Worm (Caenorhabditis elegans): Measurements from ENCODE around the gene F54D1.6.
A peak's percentile ranks its signal among the peaks of the same experiment; 100 is the strongest.
"Not testable (repeated sequence)": the region's sequence is repeated elsewhere in the genome, so short reads cannot be mapped to it uniquely, and the experiment has no call there.

F54D1.6 gene

DNA sequence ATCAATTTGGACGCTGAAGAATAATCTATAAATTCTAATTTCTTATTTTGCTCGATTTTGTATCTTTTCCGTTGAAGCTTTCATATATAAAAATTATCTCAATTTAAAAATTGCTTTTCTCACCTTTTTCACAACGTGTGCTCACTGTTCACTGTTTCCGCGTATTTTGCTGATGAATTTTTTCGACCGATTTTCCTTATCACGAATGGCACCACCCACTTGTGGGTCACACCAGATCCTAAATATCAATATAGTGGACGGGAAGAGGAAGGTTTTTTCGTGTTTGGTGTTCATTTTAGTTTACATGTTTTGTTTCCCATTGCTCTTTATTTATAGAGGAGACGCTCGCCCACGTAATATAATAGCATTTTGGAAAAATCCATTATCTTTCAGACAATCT, 28.1 kb downstream of the F54D1.6 start:
- TF ChIP-seq dao-5 (tag; optimal IDR thresholded peaks at IDR 0.05): no peak
- no peak for TF ChIP-seq W03F9.2 (tag; optimal IDR thresholded peaks at IDR 0.05)
- TF ChIP-seq him-1 (tag; optimal IDR thresholded peaks at IDR 0.05): no peak

- TF ChIP-seq him-1 (tag; optimal IDR thresholded peaks at IDR 0.05): no peak
Observed at ce11 chrIV:11316106-11316505, 28.5 kb downstream of the F54D1.6 start.

ce11 chrIV:11316640-11317039, 29.0 kb downstream of the F54D1.6 start:
- no peak for TF ChIP-seq dao-5 (tag; optimal IDR thresholded peaks at IDR 0.05)
- TF ChIP-seq him-1 (tag; optimal IDR thresholded peaks at IDR 0.05): no peak
- no peak for TF ChIP-seq W03F9.2 (tag; optimal IDR thresholded peaks at IDR 0.05)

DNA sequence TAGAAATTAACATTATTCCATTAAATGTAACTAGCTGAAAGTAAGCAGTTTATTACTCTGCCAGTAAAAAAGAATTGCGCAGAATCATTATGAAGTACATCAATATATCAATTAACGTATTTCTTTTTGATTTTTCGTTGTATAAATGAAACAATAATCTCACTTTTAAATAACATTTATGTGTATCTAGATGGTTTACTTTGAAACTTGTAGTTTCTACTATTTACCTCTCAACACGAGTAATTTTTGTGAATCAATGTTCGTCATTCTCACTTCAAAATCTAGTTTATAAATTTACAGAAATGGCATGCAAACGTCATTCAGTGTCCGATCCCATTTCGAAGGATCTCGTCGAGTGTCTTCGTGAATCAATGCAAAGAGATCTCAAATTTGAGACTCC, 29.5 kb downstream of the F54D1.6 start, which contains the start of gene gspd-1:
TSS of gene gspd-1 (plus strand) at position 301 of the 400 bp plus-strand sequence.
- TF ChIP-seq dao-5 (tag; optimal IDR thresholded peaks at IDR 0.05): no peak
- no peak for TF ChIP-seq W03F9.2 (tag; optimal IDR thresholded peaks at IDR 0.05)
- TF ChIP-seq him-1 (tag; optimal IDR thresholded peaks at IDR 0.05): no peak

- TF ChIP-seq W03F9.2 (tag; optimal IDR thresholded peaks at IDR 0.05) (no peak), him-1 (tag; optimal IDR thresholded peaks at IDR 0.05) (no peak), dao-5 (tag; optimal IDR thresholded peaks at IDR 0.05) (no peak)
Observed at ce11 chrIV:11319884-11320362, 32.3 kb downstream of the F54D1.6 start, which contains the start of gene B0035.18. Gene B0035.18, plus strand, starts transcription at chrIV:11320312.

DNA sequence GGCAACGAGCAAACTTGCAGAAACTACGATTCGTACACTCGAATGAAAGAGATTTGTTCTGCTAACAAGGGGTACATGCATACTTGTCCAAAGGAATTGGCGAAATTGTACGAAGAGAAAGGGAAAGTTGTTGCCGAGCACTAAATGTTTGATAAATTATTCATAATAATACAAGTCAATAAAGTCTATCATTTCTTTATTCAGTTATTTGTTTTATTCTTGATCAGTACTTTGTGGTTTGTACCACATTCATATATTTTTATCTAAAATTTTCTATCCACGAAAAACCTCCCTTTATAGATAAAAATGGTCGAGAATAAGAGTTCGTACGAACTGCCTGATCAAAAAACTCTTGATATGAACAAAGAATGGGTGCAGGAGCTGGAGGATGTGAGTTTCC, 32.9 kb downstream of the F54D1.6 start, which contains the start of gene edg-1:
TSS of gene edg-1 (plus strand) at position 301 of the 400 bp plus-strand sequence.
- TF ChIP-seq W03F9.2 (tag; optimal IDR thresholded peaks at IDR 0.05) (no peak), dao-5 (tag; optimal IDR thresholded peaks at IDR 0.05) (no peak), him-1 (tag; optimal IDR thresholded peaks at IDR 0.05) (no peak)

ce11 chrIV:11323666-11324065, 36.1 kb downstream of the F54D1.6 start:
- TF ChIP-seq him-1 (tag; optimal IDR thresholded peaks at IDR 0.05) (no peak), dao-5 (tag; optimal IDR thresholded peaks at IDR 0.05) (no peak), W03F9.2 (tag; optimal IDR thresholded peaks at IDR 0.05) (no peak)

DNA sequence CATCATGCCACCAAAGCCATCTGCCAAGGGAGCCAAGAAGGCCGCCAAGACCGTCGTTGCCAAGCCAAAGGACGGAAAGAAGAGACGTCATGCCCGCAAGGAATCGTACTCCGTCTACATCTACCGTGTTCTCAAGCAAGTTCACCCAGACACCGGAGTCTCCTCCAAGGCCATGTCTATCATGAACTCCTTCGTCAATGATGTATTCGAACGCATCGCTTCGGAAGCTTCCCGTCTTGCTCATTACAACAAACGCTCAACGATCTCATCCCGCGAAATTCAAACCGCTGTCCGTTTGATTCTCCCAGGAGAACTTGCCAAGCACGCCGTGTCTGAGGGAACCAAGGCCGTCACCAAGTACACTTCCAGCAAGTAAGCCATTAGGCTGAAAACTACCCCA, 37.1 kb downstream of the F54D1.6 start, which contains the start of gene his-48:
TSS of gene his-48 (plus strand) at position 5 of the 400 bp plus-strand sequence.
- not testable (repeated sequence) for TF ChIP-seq dao-5, him-1, W03F9.2 (tag; optimal IDR thresholded peaks at IDR 0.05)

DNA sequence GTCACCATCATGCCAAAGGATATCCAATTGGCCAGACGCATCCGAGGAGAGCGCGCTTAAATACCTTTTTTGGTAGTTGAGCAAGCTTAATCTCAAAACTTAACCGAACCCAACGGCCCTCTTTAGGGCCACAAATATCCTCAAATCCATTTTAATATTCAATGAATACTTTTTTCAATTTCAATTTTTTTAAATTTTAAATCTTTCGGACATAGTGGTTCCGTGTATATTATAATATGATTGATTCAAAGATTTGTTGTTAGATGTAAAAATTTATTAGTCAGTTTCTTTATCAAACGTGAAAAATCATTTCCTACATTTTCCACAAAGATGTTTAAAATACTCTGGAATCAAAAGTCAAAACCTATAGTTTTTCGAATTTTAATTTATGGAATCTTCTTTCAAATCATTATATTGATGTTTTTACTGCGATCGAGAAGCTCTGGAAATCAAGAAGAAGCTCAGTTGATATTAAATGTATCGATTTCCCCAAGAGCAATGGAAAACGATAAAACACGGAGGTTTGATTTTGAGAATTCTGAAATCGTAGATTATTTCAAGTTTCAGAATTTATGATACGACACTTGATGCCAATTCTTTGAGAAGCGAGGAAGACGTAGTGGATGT, 39.4 kb downstream of the F54D1.6 start, which contains the start of gene B0035.21:
TSS of gene B0035.21 (plus strand) at position 322 of the 627 bp plus-strand sequence.
- no peak for TF ChIP-seq him-1 (tag; optimal IDR thresholded peaks at IDR 0.05)
- no peak for TF ChIP-seq dao-5 (tag; optimal IDR thresholded peaks at IDR 0.05)
- TF ChIP-seq W03F9.2 (tag; optimal IDR thresholded peaks at IDR 0.05): no peak

DNA sequence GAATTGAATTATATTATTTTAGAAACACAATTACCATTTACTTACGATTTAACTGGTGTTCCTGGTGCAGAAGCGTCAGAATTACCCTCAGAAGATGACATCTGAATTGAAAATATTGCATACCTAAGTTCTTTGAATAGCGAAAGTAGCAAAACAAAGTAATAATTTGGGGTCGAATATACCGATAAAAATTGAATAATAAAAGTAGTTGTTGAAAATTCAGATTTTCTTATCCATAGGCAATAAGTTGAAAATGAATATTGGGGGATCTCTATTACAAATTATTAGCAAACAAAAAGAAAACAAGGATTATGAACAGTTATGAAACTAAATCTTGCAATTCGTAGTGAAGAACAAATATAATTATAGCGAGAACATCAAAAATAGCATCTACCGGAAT, 41.7 kb downstream of the F54D1.6 start, which contains the start of gene leo-1:
TSS of gene leo-1 (minus strand) at position 101 of the 400 bp plus-strand sequence.
- TF ChIP-seq dao-5 (tag; optimal IDR thresholded peaks at IDR 0.05) (no peak), him-1 (tag; optimal IDR thresholded peaks at IDR 0.05) (no peak), W03F9.2 (tag; optimal IDR thresholded peaks at IDR 0.05) (no peak)

DNA sequence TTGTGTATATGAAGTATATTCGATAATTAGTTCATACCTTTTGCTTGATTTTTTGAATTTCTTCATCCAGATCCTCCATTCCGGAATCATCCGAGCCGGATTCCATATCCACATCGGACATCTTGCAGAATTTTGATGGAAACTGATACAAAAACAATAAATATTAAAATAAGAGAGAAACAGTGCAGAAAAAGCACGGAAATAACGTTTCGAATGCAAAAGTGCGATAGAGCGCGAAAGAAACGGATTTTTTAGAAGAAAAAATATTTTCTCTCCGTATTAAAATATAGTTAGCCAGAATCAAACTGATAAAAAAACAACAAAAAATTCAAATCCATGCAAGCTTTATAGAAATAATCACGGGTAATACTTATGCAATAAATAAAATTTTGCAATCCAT, 45.1 kb downstream of the F54D1.6 start, which contains the start of gene sart-3:
TSS of gene sart-3 (minus strand) at position 219 of the 400 bp plus-strand sequence.
- TF ChIP-seq dao-5 (tag; optimal IDR thresholded peaks at IDR 0.05) (no peak), W03F9.2 (tag; optimal IDR thresholded peaks at IDR 0.05) (no peak), him-1 (tag; optimal IDR thresholded peaks at IDR 0.05) (no peak)

ce11 chrIV:11336180-11336579, 48.6 kb downstream of the F54D1.6 start:
- TF ChIP-seq him-1 (tag; optimal IDR thresholded peaks at IDR 0.05): no peak
- TF ChIP-seq W03F9.2 (tag; optimal IDR thresholded peaks at IDR 0.05): no peak
- TF ChIP-seq dao-5 (tag; optimal IDR thresholded peaks at IDR 0.05): no peak

DNA sequence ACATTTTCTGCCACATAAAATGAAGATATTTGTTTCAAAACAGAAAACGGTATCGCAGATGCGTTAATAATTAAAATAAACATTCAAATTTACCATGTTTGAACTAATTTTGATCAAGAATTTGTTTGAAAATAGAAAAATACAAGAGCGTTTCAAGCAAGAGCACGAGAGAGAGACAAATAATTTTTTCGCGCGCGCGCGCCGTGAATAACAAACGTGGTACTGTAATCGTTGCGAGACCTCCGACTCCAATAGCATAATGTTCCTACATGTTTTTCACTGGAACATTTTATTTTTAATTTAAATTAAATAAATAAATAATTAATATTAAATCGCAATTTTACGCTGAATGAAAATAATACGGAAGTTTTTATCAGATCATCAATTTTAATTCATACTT, 49.4 kb downstream of the F54D1.6 start, which contains the start of gene F54E12.2:
TSS of gene F54E12.2 (minus strand) at position 164 of the 400 bp plus-strand sequence.
- TF ChIP-seq dao-5 (tag; optimal IDR thresholded peaks at IDR 0.05) (no peak), W03F9.2 (tag; optimal IDR thresholded peaks at IDR 0.05) (peak; percentile 51)

DNA sequence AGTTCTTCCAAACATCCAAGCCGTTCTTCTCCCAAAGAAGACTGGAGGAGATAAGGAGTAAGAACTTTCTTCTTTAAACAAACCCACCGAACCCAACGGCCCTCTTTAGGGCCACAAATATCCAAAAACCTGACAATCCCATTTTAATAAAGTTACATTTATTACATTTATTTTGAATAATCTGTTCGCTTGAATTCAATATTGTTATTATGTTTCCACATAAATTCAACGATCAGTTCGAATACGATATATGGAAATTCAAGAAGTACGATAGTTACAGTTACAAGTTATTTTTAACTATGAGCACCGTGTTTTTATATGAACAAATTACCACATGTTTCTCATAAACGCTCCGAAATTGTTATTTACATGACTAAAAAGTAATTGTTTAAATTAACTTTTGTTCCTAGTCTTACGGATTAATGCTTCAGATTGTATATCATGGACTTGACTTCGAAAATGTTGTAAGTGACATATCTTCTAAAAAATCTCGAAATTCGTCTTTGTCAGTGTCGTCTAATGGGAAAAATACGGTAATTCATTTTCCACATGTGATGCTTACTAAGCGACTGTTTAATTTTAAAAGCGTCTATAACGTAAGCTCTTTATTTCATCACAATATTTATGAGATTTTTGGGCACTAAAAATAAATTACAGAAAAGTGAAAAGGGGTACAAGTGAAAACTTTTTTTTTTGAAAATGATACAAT, 53.3 kb downstream of the F54D1.6 start:
- no peak for TF ChIP-seq W03F9.2 (tag; optimal IDR thresholded peaks at IDR 0.05)
- TF ChIP-seq him-1 (tag; optimal IDR thresholded peaks at IDR 0.05): no peak
- no peak for TF ChIP-seq dao-5 (tag; optimal IDR thresholded peaks at IDR 0.05)

Measured in whole organism, L4/young adult.